Worm (Caenorhabditis elegans) whole organism, mixed stage, embryonic: ENCODE results near the gene sams-3.
A peak's percentile ranks its signal among the peaks of the same experiment; 100 is the strongest.

ENCODE experiments used
- M03D4.4 ChIP-seq: sonication (generic microtip); optimal IDR thresholded peaks from 2 replicates; lab custom pipeline; 2017; ENCODE audit warnings: mild to moderate bottlenecking, missing genetic modification characterization, missing compliant biosample characterization
- bed-3 ChIP-seq: fragments of 200-800 bp; sonication (Bioruptor generic); optimal IDR thresholded peaks from 3 replicates; lab custom pipeline; 2018; ENCODE audit warnings: mild to moderate bottlenecking, missing genetic modification characterization, moderate library complexity, missing compliant biosample characterization
- ceh-39 ChIP-seq: fragments of 150-350 bp; optimal IDR thresholded peaks from 2 replicates; lab custom pipeline; 2014; ENCODE audit warnings: missing biosample characterization, missing genetic modification characterization
- ceh-43 ChIP-seq: fragments of 200-800 bp; sonication (Bioruptor generic); optimal IDR thresholded peaks from 2 replicates; lab custom pipeline; 2018; ENCODE audit warnings: mild to moderate bottlenecking, missing genetic modification characterization, moderate library complexity, missing compliant biosample characterization
- ceh-83 ChIP-seq: fragments of 200-800 bp; sonication (Bioruptor generic); optimal IDR thresholded peaks from 2 replicates; lab custom pipeline; 2018; ENCODE audit warnings: mild to moderate bottlenecking, missing genetic modification characterization, missing compliant biosample characterization
- drap-1 ChIP-seq: fragments of 200-800 bp; sonication (Bioruptor generic); optimal IDR thresholded peaks from 3 replicates; lab custom pipeline; 2018; ENCODE audit warnings: mild to moderate bottlenecking, missing genetic modification characterization, missing compliant biosample characterization
- elt-1 ChIP-seq: sonication (generic microtip); optimal IDR thresholded peaks from 2 replicates; lab custom pipeline; 2017; ENCODE audit warnings: missing genetic modification characterization, mild to moderate bottlenecking, missing compliant biosample characterization, antibody characterized with exemption, moderate library complexity, borderline replicate concordance; ENCODE audit not compliant: insufficient read depth
- elt-3 ChIP-seq: fragments of 150-350 bp; optimal IDR thresholded peaks from 2 replicates; lab custom pipeline; 2014; ENCODE audit warnings: missing biosample characterization, missing genetic modification characterization
- flh-1 ChIP-seq: fragments of 200-800 bp; sonication (Bioruptor generic); optimal IDR thresholded peaks from 2 replicates; lab custom pipeline; 2018; ENCODE audit warnings: mild to moderate bottlenecking, missing genetic modification characterization, moderate library complexity, missing compliant biosample characterization
- ham-2 ChIP-seq: fragments of 200-800 bp; sonication (Bioruptor generic); optimal IDR thresholded peaks from 2 replicates; lab custom pipeline; 2018; ENCODE audit warnings: mild to moderate bottlenecking, missing genetic modification characterization, missing compliant biosample characterization
- lin-13 ChIP-seq: fragments of 150-350 bp; optimal IDR thresholded peaks from 2 replicates; lab custom pipeline; 2014; ENCODE audit warnings: missing biosample characterization, missing genetic modification characterization
- lin-32 ChIP-seq: fragments of 200-800 bp; sonication (Bioruptor generic); optimal IDR thresholded peaks from 2 replicates; lab custom pipeline; 2018; ENCODE audit warnings: mild to moderate bottlenecking, missing genetic modification characterization, missing compliant biosample characterization
- lsy-2 ChIP-seq: fragments of 150-350 bp; optimal IDR thresholded peaks from 2 replicates; lab custom pipeline; 2014; ENCODE audit warnings: missing biosample characterization, missing genetic modification characterization
- mab-5 ChIP-seq: fragments of 150-350 bp; optimal IDR thresholded peaks from 2 replicates; lab custom pipeline; 2014; ENCODE audit warnings: missing biosample characterization, missing genetic modification characterization
- mep-1 ChIP-seq: fragments of 150-350 bp; optimal IDR thresholded peaks from 2 replicates; lab custom pipeline; 2017; ENCODE audit warnings: missing biosample characterization, missing genetic modification reagents, missing genetic modification characterization, inconsistent platforms
- mls-2 ChIP-seq: sonication (generic microtip); optimal IDR thresholded peaks from 2 replicates; lab custom pipeline; 2016; ENCODE audit warnings: mild to moderate bottlenecking, missing genetic modification characterization, moderate library complexity, missing compliant biosample characterization
- nhr-12 ChIP-seq: fragments of 150-350 bp; optimal IDR thresholded peaks from 2 replicates; lab custom pipeline; 2014; ENCODE audit warnings: missing biosample characterization, missing genetic modification characterization
- nhr-2 ChIP-seq: fragments of 150-350 bp; optimal IDR thresholded peaks from 2 replicates; lab custom pipeline; 2014; ENCODE audit warnings: missing biosample characterization, missing genetic modification characterization
- nhr-28 ChIP-seq: fragments of 150-350 bp; optimal IDR thresholded peaks from 2 replicates; lab custom pipeline; 2014; ENCODE audit warnings: missing biosample characterization, missing genetic modification characterization
- nhr-76 ChIP-seq: sonication (generic microtip); optimal IDR thresholded peaks from 2 replicates; lab custom pipeline; 2017; ENCODE audit warnings: missing biosample characterization, missing genetic modification characterization
- pha-4 ChIP-seq: fragments of 150-350 bp; optimal IDR thresholded peaks from 2 replicates; lab custom pipeline; 2018; ENCODE audit warnings: missing biosample characterization, missing genetic modification reagents, missing genetic modification characterization
- sem-2 ChIP-seq: fragments of 200-800 bp; sonication (Bioruptor generic); optimal IDR thresholded peaks from 2 replicates; lab custom pipeline; 2018; ENCODE audit warnings: mild to moderate bottlenecking, missing genetic modification characterization, missing compliant biosample characterization
- snpc-4 ChIP-seq: fragments of 150-350 bp; optimal IDR thresholded peaks from 2 replicates; lab custom pipeline; 2014; ENCODE audit warnings: missing biosample characterization, missing genetic modification characterization
- sptf-1 ChIP-seq: sonication (generic microtip); optimal IDR thresholded peaks from 2 replicates; lab custom pipeline; 2017; ENCODE audit warnings: mild to moderate bottlenecking, missing genetic modification characterization, moderate library complexity, missing compliant biosample characterization
- unc-39 ChIP-seq: fragments of 150-350 bp; optimal IDR thresholded peaks from 2 replicates; lab custom pipeline; 2014; ENCODE audit warnings: missing biosample characterization, missing genetic modification characterization
- unc-62 ChIP-seq: fragments of 150-350 bp; optimal IDR thresholded peaks from 2 replicates; lab custom pipeline; 2014; ENCODE audit warnings: missing biosample characterization, missing genetic modification reagents, missing genetic modification characterization
- zip-8 ChIP-seq: fragments of 150-350 bp; optimal IDR thresholded peaks from 2 replicates; lab custom pipeline; 2014; ENCODE audit warnings: missing biosample characterization, missing genetic modification characterization
- ztf-11 ChIP-seq: fragments of 150-350 bp; optimal IDR thresholded peaks from 2 replicates; lab custom pipeline; 2014; ENCODE audit warnings: missing biosample characterization, missing genetic modification characterization

The sams-3 gene

DNA sequence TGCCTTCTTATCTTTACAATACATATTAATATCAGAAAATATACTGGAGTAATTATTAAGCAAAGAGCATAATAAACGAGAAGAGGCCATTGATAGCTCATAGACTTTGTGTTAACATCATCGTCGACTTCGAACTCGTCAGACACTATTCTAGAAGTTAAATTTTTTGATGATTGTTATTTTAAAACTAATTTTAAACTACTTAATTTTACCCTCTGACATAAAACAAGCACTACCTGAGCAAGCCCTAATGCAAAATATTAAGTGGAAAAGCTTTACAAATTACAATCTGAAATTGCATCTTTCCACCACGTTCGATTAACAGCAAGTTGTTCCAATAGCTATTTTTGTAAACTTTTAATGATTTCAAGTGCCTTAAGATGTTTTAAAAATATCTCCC lies 21.6 kb downstream of the sams-3 start, which contains the start of gene srv-17:
Gene srv-17, minus strand, starts transcription at position 101 of the 400 bp plus-strand sequence.
- TF ChIP-seq lsy-2, result no peak
- TF ChIP-seq flh-1, result no peak
- TF ChIP-seq drap-1 (GFP tag; lab: Kevin White, UChicago), result no peak
- no peak for TF ChIP-seq mab-5
- TF ChIP-seq lin-13 (tag; lab: Kevin White, UChicago), result no peak
- TF ChIP-seq ztf-11, result no peak
- no peak for TF ChIP-seq snpc-4 (tag; lab: Kevin White, UChicago)
- TF ChIP-seq elt-3 (tag; lab: Kevin White, UChicago), result no peak
- TF ChIP-seq unc-39 (tag; lab: Kevin White, UChicago), result no peak
- TF ChIP-seq elt-1 (tag; lab: Kevin White, UChicago), result no peak
- TF ChIP-seq nhr-12 (tag; lab: Kevin White, UChicago), result no peak
- TF ChIP-seq mls-2 (tag; lab: Kevin White, UChicago), result no peak
- TF ChIP-seq bed-3 (GFP tag; lab: Kevin White, UChicago), result no peak
- TF ChIP-seq pha-4, result no peak
- no peak for TF ChIP-seq unc-62
- TF ChIP-seq sem-2, result no peak

DNA sequence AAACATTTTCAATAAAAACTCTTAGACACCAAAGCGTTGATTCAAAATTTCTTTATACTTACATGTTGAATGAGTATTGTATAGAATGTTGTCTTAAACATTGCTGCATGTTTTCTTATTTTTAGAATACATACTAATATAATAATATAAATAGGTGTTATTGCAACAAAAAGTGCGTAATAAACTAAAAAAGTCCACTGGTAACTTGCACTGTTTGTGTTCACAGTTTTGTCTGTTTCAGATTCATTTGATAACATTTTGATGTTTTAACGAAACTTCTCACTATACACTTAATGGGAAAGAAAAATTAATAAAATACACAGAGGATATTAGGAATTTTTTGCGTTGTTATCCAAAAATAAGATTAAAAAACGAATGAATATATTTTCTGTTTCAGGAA lies 25.4 kb downstream of the sams-3 start, which contains the start of gene srv-19:
Gene srv-19, minus strand, starts transcription at position 101 of the 400 bp plus-strand sequence.
- no peak for TF ChIP-seq ceh-83 (GFP tag; lab: Kevin White, UChicago)
- no peak for TF ChIP-seq ceh-43
- no peak for TF ChIP-seq ceh-39
- TF ChIP-seq lin-13 (tag; lab: Kevin White, UChicago), result no peak
- TF ChIP-seq, all 35 proteins: peak for 0

DNA sequence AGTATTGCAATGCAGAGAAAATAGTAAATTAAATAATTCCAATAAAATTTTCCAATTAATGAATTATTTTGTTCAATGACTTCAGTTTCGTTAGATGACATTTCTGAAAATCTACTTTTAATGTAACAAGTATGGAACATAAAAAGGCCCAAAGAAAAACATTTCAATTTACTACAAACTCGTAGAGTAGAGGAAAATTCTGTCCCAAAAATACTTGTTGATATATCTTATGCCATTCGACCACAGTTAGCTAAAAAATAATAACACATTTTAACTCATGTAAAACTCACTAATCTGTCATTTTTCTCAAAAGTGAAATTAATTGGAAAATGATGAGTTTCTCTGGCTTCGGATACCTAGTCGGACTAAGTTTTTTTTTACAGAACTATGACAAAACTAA lies 28.8 kb downstream of the sams-3 start, which contains the start of gene srv-21:
Gene srv-21, minus strand, starts transcription at position 101 of the 400 bp plus-strand sequence.
- TF ChIP-seq sptf-1 (tag; lab: Kevin White, UChicago), result no peak

DNA sequence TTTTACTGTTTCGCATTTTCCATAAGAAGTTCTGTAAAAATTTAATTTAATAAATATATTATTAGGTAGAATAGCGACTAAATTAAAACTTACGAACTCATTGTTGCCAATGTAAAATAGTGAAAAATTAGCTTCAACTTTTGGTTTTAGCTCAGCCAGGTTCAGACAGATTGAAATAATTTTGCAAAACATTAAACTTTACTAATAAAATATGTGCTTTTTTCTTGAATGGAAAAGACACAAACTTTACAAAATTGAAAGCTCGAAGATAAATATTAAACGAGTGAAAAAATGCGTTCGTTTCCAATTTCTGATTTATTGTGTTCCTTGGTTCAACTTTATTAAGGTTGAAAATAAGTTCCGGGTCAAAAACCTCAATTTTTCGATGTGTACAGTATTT lies 31.4 kb downstream of the sams-3 start, which contains the start of gene srv-22:
Gene srv-22, minus strand, starts transcription at position 101 of the 400 bp plus-strand sequence.
- no peak for TF ChIP-seq nhr-2 (tag; lab: Kevin White, UChicago)
- no peak for TF ChIP-seq pha-4
- no peak for TF ChIP-seq drap-1 (GFP tag; lab: Kevin White, UChicago)

DNA sequence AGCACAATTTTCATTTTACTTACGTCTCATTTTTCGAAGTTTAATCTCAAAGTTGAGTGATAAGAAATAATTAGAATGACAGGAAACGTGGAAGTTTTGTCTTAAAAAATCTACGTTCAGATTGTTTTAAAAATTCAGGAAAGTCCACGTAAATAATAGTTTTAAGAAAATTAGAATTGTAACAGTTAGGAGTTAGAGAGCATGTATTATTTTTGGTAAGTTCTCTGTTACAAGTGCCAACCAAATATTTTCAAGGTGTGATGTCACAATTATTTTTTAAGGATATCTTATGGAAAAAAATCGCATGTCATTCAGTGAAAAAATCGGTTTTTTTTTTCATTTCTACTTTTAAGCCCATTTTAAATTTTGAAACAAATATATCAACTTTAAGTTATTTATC lies 36.0 kb downstream of the sams-3 start, which contains the start of gene H04M03.11:
Gene H04M03.11, minus strand, starts transcription at position 101 of the 400 bp plus-strand sequence.
- no peak for TF ChIP-seq zip-8 (tag; lab: Kevin White, UChicago)
- TF ChIP-seq nhr-2 (tag; lab: Kevin White, UChicago), result no peak
- no peak for TF ChIP-seq mls-2 (tag; lab: Kevin White, UChicago)
- TF ChIP-seq lin-32 (GFP tag; lab: Kevin White, UChicago), result no peak
- no peak for TF ChIP-seq ceh-83 (GFP tag; lab: Kevin White, UChicago)
- TF ChIP-seq lsy-2, result no peak
- no peak for TF ChIP-seq ham-2 (GFP tag; lab: Kevin White, UChicago)
- no peak for TF ChIP-seq sptf-1 (tag; lab: Kevin White, UChicago)
- no peak for TF ChIP-seq ceh-43
- TF ChIP-seq M03D4.4 (tag; lab: Kevin White, UChicago), result no peak
- TF ChIP-seq nhr-12 (tag; lab: Kevin White, UChicago), result no peak
- no peak for TF ChIP-seq mab-5
- TF ChIP-seq nhr-76 (tag; lab: Kevin White, UChicago), result no peak
- TF ChIP-seq pha-4, result no peak
- no peak for TF ChIP-seq nhr-28 (tag; lab: Kevin White, UChicago)
- TF ChIP-seq ztf-11, result no peak
- TF ChIP-seq mep-1 (tag; lab: Kevin White, UChicago), result no peak

DNA sequence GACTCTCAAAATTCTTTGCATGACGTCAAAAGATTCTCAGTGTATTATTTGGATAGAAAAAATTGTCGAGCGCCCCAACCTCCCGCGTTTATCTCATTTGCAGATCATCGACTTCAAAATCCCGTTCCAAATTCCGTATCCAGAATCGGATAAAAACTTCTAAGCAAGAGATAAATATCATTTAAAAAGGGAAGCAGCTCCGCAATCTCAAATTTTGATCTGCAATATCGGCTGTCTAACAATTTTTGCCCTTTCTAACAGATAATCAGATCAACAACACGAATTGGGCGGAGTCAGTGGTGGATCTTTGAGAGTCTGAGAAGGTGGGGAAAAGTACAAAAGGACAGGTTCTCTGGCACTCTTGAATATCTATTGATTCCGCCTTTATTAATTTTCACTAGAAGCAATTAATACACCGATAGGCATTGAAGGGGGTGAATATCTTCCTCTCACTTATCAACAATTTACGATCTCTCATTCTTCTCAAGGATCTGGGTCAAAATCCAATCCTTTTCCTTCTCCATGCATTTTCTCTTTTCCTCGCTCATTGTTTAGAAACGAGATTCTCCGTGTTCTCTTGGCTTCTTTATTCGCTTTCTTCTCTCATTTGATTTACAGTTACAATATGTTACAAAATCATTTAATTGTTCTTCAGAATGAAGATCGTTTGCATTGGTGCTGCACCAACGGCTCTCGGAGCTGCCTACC lies 36.9 kb downstream of the sams-3 start, which contains the start of gene glf-1:
Gene glf-1, plus strand, starts transcription at position 656 of the 708 bp plus-strand sequence.
- TF ChIP-seq elt-1 (tag; lab: Kevin White, UChicago) (peak; percentile 78), nhr-12 (tag; lab: Kevin White, UChicago) (no peak)
